Worm (Caenorhabditis elegans): Measurements from ENCODE around the gene akap-1.

akap-1 gene

ce11 chrIII:6353084-6353483, at the start of gene akap-1:
Gene akap-1, plus strand, starts transcription at chrIII:6353384.
- no peak for TF ChIP-seq med-1 (GFP tag; optimal IDR thresholded peaks at IDR 0.05; ENCODE audit: insufficient read depth)
- no peak for TF ChIP-seq flt-1 (GFP tag; IDR thresholded peaks at IDR 0.05)
- no peak for TF ChIP-seq T22C8.4 (GFP tag; IDR thresholded peaks at IDR 0.05)
- no peak for TF ChIP-seq ztf-29 (GFP tag; IDR thresholded peaks at IDR 0.05)
- TF ChIP-seq cog-1 (tag; optimal IDR thresholded peaks at IDR 0.05): no peak
- TF ChIP-seq ref-1 (GFP tag; conservative IDR thresholded peaks at IDR 0.05): no peak
- no peak for TF ChIP-seq ztf-23 (GFP tag; IDR thresholded peaks at IDR 0.05)
- no peak for TF ChIP-seq tab-1 (GFP tag; IDR thresholded peaks at IDR 0.05)
- TF ChIP-seq klf-2 (GFP tag; conservative IDR thresholded peaks at IDR 0.05): no peak

ce11 chrIII:6303787-6304186, 49.4 kb upstream of the akap-1 start:
- TF ChIP-seq ref-1 (GFP tag; conservative IDR thresholded peaks at IDR 0.05) (no peak), ztf-29 (GFP tag; IDR thresholded peaks at IDR 0.05) (no peak), ztf-23 (GFP tag; IDR thresholded peaks at IDR 0.05) (no peak), flt-1 (GFP tag; IDR thresholded peaks at IDR 0.05) (no peak), T22C8.4 (GFP tag; IDR thresholded peaks at IDR 0.05) (no peak), tab-1 (GFP tag; IDR thresholded peaks at IDR 0.05) (no peak), klf-2 (GFP tag; conservative IDR thresholded peaks at IDR 0.05) (no peak), med-1 (GFP tag; optimal IDR thresholded peaks at IDR 0.05; ENCODE audit: insufficient read depth) (no peak), cog-1 (tag; optimal IDR thresholded peaks at IDR 0.05) (no peak)

DNA sequence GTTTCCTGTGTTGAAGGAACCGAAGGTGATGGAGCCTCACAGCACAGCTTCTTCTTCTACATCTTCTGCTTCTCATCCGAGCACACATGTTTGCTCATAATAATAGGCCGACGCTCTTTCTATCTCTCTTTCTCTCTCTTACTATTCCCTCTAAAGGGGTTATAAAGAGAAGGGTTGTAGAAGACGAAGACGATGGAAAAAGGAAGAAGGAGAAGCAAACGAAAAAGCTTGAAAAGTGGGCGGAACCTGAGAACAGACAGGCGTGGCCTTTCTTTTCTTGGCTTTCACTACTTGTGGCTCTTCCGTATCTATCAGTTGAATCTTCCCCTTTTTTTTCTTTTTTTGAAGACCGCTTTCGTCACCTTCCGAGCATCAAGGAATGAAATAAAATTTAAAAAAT, 45.4 kb upstream of the akap-1 start:
- no peak for TF ChIP-seq tab-1 (GFP tag; IDR thresholded peaks at IDR 0.05)

ce11 chrIII:6309066-6309465, 44.1 kb upstream of the akap-1 start, which contains the start of gene gar-2:
Gene gar-2, plus strand, starts transcription at chrIII:6309366.
- TF ChIP-seq tab-1 (GFP tag; IDR thresholded peaks at IDR 0.05): no peak
- TF ChIP-seq klf-2 (GFP tag; conservative IDR thresholded peaks at IDR 0.05): no peak
- no peak for TF ChIP-seq flt-1 (GFP tag; IDR thresholded peaks at IDR 0.05)
- TF ChIP-seq ref-1 (GFP tag; conservative IDR thresholded peaks at IDR 0.05): no peak

DNA sequence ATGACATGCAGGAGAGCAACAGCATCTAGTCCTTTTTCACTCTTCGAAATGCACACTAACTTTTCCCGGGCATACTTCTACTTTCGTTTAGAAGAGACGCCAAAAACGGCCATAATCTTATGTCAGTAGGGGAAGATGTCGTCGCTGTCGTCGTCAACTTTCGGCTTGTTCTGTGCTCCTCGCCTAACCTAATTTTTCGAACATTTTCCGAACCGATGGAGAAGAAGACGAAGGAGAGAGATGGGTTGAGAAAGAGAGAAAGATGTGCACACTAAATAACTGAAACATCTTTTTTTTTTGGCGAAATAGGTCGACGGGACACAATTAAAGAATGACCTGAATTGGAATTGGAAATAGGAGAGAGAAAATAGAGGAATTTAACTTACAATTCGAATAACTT, 42.8 kb upstream of the akap-1 start:
- TF ChIP-seq cog-1 (tag; optimal IDR thresholded peaks at IDR 0.05) (no peak), ztf-23 (GFP tag; IDR thresholded peaks at IDR 0.05) (no peak), ztf-29 (GFP tag; IDR thresholded peaks at IDR 0.05) (no peak), ref-1 (GFP tag; conservative IDR thresholded peaks at IDR 0.05) (no peak), T22C8.4 (GFP tag; IDR thresholded peaks at IDR 0.05) (no peak), flt-1 (GFP tag; IDR thresholded peaks at IDR 0.05) (no peak), med-1 (GFP tag; optimal IDR thresholded peaks at IDR 0.05; ENCODE audit: insufficient read depth) (no peak), tab-1 (GFP tag; IDR thresholded peaks at IDR 0.05) (no peak), klf-2 (GFP tag; conservative IDR thresholded peaks at IDR 0.05) (no peak)

DNA sequence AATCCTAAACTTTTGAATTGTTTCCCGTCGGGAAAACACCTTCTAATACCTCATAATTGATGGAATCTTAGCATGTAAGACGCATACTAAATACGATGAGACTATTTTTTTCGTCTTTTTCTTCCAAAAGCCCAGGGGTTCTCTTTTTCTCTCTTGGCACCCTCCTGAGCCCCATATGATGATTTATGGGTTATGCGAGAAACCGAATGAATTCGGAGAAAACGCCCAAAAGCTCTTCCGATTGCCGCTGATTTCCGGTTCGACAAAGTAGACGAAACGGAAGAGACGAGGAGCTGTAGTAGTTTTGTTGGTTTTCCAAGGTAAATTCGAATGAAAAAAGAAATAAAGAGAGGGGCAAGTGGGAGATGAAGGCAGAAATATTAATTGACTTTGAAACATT, 41.7 kb upstream of the akap-1 start:
- TF ChIP-seq ztf-29 (GFP tag; IDR thresholded peaks at IDR 0.05) (no peak), tab-1 (GFP tag; IDR thresholded peaks at IDR 0.05) (no peak), cog-1 (tag; optimal IDR thresholded peaks at IDR 0.05) (no peak), T22C8.4 (GFP tag; IDR thresholded peaks at IDR 0.05) (no peak), flt-1 (GFP tag; IDR thresholded peaks at IDR 0.05) (no peak), klf-2 (GFP tag; conservative IDR thresholded peaks at IDR 0.05) (no peak), ztf-23 (GFP tag; IDR thresholded peaks at IDR 0.05) (no peak), med-1 (GFP tag; optimal IDR thresholded peaks at IDR 0.05; ENCODE audit: insufficient read depth) (no peak), ref-1 (GFP tag; conservative IDR thresholded peaks at IDR 0.05) (no peak)

- TF ChIP-seq med-1 (GFP tag; optimal IDR thresholded peaks at IDR 0.05; ENCODE audit: insufficient read depth) (no peak), klf-2 (GFP tag; conservative IDR thresholded peaks at IDR 0.05) (no peak), ztf-29 (GFP tag; IDR thresholded peaks at IDR 0.05) (no peak), ztf-23 (GFP tag; IDR thresholded peaks at IDR 0.05) (no peak), ref-1 (GFP tag; conservative IDR thresholded peaks at IDR 0.05) (no peak), T22C8.4 (GFP tag; IDR thresholded peaks at IDR 0.05) (no peak), flt-1 (GFP tag; IDR thresholded peaks at IDR 0.05) (no peak), tab-1 (GFP tag; IDR thresholded peaks at IDR 0.05) (no peak), cog-1 (tag; optimal IDR thresholded peaks at IDR 0.05) (no peak)
Measured at ce11 chrIII:6312244-6312643, 40.9 kb upstream of the akap-1 start.

ce11 chrIII:6315515-6315914, 37.7 kb upstream of the akap-1 start:
- TF ChIP-seq med-1 (GFP tag; optimal IDR thresholded peaks at IDR 0.05; ENCODE audit: insufficient read depth): no peak
- no peak for TF ChIP-seq klf-2 (GFP tag; conservative IDR thresholded peaks at IDR 0.05)
- no peak for TF ChIP-seq ztf-29 (GFP tag; IDR thresholded peaks at IDR 0.05)

DNA sequence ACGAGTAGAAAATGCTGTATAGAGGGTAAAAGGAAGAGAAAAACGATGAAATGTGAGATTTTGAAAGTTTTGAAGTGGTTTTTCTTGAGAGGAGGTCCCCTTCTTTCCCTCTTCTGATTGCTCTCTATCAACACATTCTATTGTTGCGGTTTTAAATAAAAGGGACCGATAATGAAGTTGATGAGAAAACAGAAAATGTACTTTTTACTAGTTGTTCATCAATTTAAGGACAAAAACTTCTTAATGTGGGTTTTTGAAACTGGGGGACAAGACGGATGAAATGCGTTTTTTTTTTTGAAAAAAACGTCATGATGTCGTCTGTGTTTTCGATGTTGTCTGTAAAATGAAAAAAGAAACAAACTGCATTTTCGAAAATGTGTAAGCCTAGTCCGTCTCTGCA, 36.4 kb upstream of the akap-1 start:
- no peak for TF ChIP-seq med-1 (GFP tag; optimal IDR thresholded peaks at IDR 0.05; ENCODE audit: insufficient read depth)
- no peak for TF ChIP-seq tab-1 (GFP tag; IDR thresholded peaks at IDR 0.05)
- no peak for TF ChIP-seq ref-1 (GFP tag; conservative IDR thresholded peaks at IDR 0.05)
- no peak for TF ChIP-seq flt-1 (GFP tag; IDR thresholded peaks at IDR 0.05)
- TF ChIP-seq klf-2 (GFP tag; conservative IDR thresholded peaks at IDR 0.05): no peak
- no peak for TF ChIP-seq ztf-23 (GFP tag; IDR thresholded peaks at IDR 0.05)
- no peak for TF ChIP-seq T22C8.4 (GFP tag; IDR thresholded peaks at IDR 0.05)
- TF ChIP-seq ztf-29 (GFP tag; IDR thresholded peaks at IDR 0.05): no peak

DNA sequence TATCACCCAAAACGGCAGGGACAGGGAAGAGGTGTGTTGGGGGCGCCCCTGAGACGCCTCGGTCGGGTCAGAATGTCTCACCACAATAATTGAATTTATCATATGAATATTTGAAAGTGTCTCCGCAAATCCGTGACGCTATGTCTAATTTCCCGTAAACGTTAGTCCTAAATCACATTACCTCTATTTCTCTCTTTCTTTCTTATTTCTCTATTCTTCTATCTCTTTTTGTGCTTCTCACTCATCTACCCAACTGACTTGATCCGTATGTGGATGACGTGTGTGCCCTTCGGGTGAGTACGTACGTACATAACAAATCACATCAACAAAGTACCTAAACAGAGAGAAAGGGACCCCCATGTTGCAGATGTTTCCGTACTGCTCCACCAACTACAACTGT, 35.8 kb upstream of the akap-1 start:
- TF ChIP-seq T22C8.4 (GFP tag; IDR thresholded peaks at IDR 0.05): no peak

ce11 chrIII:6324139-6324538, 29.0 kb upstream of the akap-1 start, which contains the start of gene C56G2.5:
Gene C56G2.5, minus strand, starts transcription at chrIII:6324239.
- TF ChIP-seq klf-2 (GFP tag; conservative IDR thresholded peaks at IDR 0.05) (no peak), flt-1 (GFP tag; IDR thresholded peaks at IDR 0.05) (no peak), T22C8.4 (GFP tag; IDR thresholded peaks at IDR 0.05) (no peak), cog-1 (tag; optimal IDR thresholded peaks at IDR 0.05) (no peak), ztf-29 (GFP tag; IDR thresholded peaks at IDR 0.05) (no peak), ztf-23 (GFP tag; IDR thresholded peaks at IDR 0.05) (no peak), ref-1 (GFP tag; conservative IDR thresholded peaks at IDR 0.05) (no peak), tab-1 (GFP tag; IDR thresholded peaks at IDR 0.05) (no peak), med-1 (GFP tag; optimal IDR thresholded peaks at IDR 0.05; ENCODE audit: insufficient read depth) (no peak)

All from whole organism, midembryonic.